In genomic region chr3R:20557415-20558105, dm6 we compare ENCODE assay signal across 1 fruit fly cellular context.
TF ChIP-seq lines count a peak whose summit lies in the region.

Gene DPCoAC (minus strand): TSS chr3R:20557667.
Gene CG5180 (plus strand): TSS chr3R:20557930.

TF ChIP-seq in whole organism, embryonic, 481 proteins besides CTCF, POLR2A, EP300 and RAD21 (continued from another document and continues in another):
- TF ChIP-seq zen (tag; optimal IDR thresholded peaks at IDR 0.05; lab: Kevin White, UChicago) = peak; percentile 65
- TF ChIP-seq Asciz (GFP tag; optimal IDR thresholded peaks at IDR 0.05; lab: Kevin White, UChicago) = no peak
- peak; percentile 62 for TF ChIP-seq fu2 (GFP tag; optimal IDR thresholded peaks at IDR 0.05; lab: Kevin White, UChicago)
- peak; percentile 78 for TF ChIP-seq zfh2 (GFP tag; optimal IDR thresholded peaks at IDR 0.05; lab: Kevin White, UChicago)
- TF ChIP-seq MTF-1 (GFP tag; optimal IDR thresholded peaks at IDR 0.05; lab: Kevin White, UChicago; ENCODE audit: borderline replicate concordance) = peak; percentile 42
- TF ChIP-seq CG30403 (GFP tag; optimal IDR thresholded peaks at IDR 0.05; lab: Kevin White, UChicago) = peak; percentile 73
- TF ChIP-seq CG34422 (GFP tag; IDR thresholded peaks at IDR 0.05; lab: Robert Waterston, UW) = peak; percentile 75
- no peak for TF ChIP-seq CG8281 (tag; optimal IDR thresholded peaks at IDR 0.05; lab: Kevin White, UChicago)
- no peak for TF ChIP-seq z (GFP tag; IDR thresholded peaks at IDR 0.05; lab: Robert Waterston, UW)
- TF ChIP-seq phol (tag; optimal IDR thresholded peaks at IDR 0.05; lab: Kevin White, UChicago) = peak; percentile 67
- no peak for TF ChIP-seq toy (GFP tag; IDR thresholded peaks at IDR 0.05; lab: Robert Waterston, UW)
- TF ChIP-seq CG14050 (GFP tag; IDR thresholded peaks at IDR 0.05; lab: Robert Waterston, UW) = peak; percentile 37; the same call in 2 of the 3 replicates
- no peak for TF ChIP-seq sqz (GFP tag; optimal IDR thresholded peaks at IDR 0.05; lab: Kevin White, UChicago)
- TF ChIP-seq yki (optimal IDR thresholded peaks at IDR 0.05; lab: Kevin White, UChicago) = no peak
- TF ChIP-seq CG15479 (GFP tag; optimal IDR thresholded peaks at IDR 0.05; lab: Kevin White, UChicago) = no peak
- peak; percentile 39 for TF ChIP-seq Usf (GFP tag; optimal IDR thresholded peaks at IDR 0.05; lab: Kevin White, UChicago)
- peak; percentile 21 for TF ChIP-seq CG7928 (GFP tag; optimal IDR thresholded peaks at IDR 0.05; lab: Kevin White, UChicago)
- TF ChIP-seq Dfd (GFP tag; optimal IDR thresholded peaks at IDR 0.05; lab: Kevin White, UChicago) = no peak
- TF ChIP-seq Atf-2 (GFP tag; optimal IDR thresholded peaks at IDR 0.05; lab: Kevin White, UChicago) = peak; percentile 39
- TF ChIP-seq CG13287 (GFP tag; IDR thresholded peaks at IDR 0.05; lab: Robert Waterston, UW; ENCODE audit: partially characterized antibody) = peak; percentile 52
- TF ChIP-seq dmrt11E (tag; optimal IDR thresholded peaks at IDR 0.05; lab: Kevin White, UChicago) = peak; percentile 22
- no peak for TF ChIP-seq CG15011 (GFP tag; optimal IDR thresholded peaks at IDR 0.05; lab: Kevin White, UChicago)
- peak; percentile 45 for TF ChIP-seq Chrac-16 (GFP tag; optimal IDR thresholded peaks at IDR 0.05; lab: Kevin White, UChicago)
- TF ChIP-seq prd (optimal IDR thresholded peaks at IDR 0.05; lab: Kevin White, UChicago) = no peak
- peak; percentile 86 for TF ChIP-seq prd (GFP tag; IDR thresholded peaks at IDR 0.05; lab: Robert Waterston, UW)
- peak; percentile 63 for TF ChIP-seq BEAF-32 (GFP tag; optimal IDR thresholded peaks at IDR 0.05; lab: Kevin White, UChicago)
- peak; percentile 30 for TF ChIP-seq onecut (GFP tag; IDR thresholded peaks at IDR 0.05; lab: Robert Waterston, UW)
- TF ChIP-seq cad (GFP tag; optimal IDR thresholded peaks at IDR 0.05; lab: Kevin White, UChicago) = no peak
- 0 out of 2 replicates have a peak, but pooled peaks have one; percentile 37 for TF ChIP-seq gt (GFP tag; IDR thresholded peaks at IDR 0.05; lab: Robert Waterston, UW)
- TF ChIP-seq D (optimal IDR thresholded peaks at IDR 0.05; lab: Kevin White, UChicago) = peak; percentile 0
- TF ChIP-seq D (GFP tag; optimal IDR thresholded peaks at IDR 0.05; lab: Kevin White, UChicago) = peak; percentile 40
- peak; percentile 53 for TF ChIP-seq CG30431 (GFP tag; optimal IDR thresholded peaks at IDR 0.05; lab: Kevin White, UChicago)
- TF ChIP-seq kni (GFP tag; optimal IDR thresholded peaks at IDR 0.05; lab: Kevin White, UChicago) = peak; percentile 47
- no peak for TF ChIP-seq CG4328 (GFP tag; optimal IDR thresholded peaks at IDR 0.05; lab: Kevin White, UChicago)
- peak; percentile 53 for TF ChIP-seq Jarid2 (GFP tag; optimal IDR thresholded peaks at IDR 0.05; lab: Kevin White, UChicago)
- no peak for TF ChIP-seq ATbp (GFP tag; optimal IDR thresholded peaks at IDR 0.05; lab: Kevin White, UChicago)
- peak; percentile 30; the same call in 1 of the 2 replicates for TF ChIP-seq Rx (GFP tag; IDR thresholded peaks at IDR 0.05; lab: Robert Waterston, UW)
- TF ChIP-seq CG4820 (GFP tag; optimal IDR thresholded peaks at IDR 0.05; lab: Kevin White, UChicago) = peak; percentile 8
- peak; percentile 53 for TF ChIP-seq Max (GFP tag; optimal IDR thresholded peaks at IDR 0.05; lab: Kevin White, UChicago)
- peak; percentile 51 for TF ChIP-seq CG16813 (GFP tag; IDR thresholded peaks at IDR 0.05; lab: Robert Waterston, UW; ENCODE audit: partially characterized antibody)
- peak; percentile 48 for TF ChIP-seq knrl (GFP tag; IDR thresholded peaks at IDR 0.05; lab: Robert Waterston, UW; ENCODE audit: partially characterized antibody)
- peak; percentile 15 for TF ChIP-seq Hand (GFP tag; optimal IDR thresholded peaks at IDR 0.05; lab: Kevin White, UChicago)
- TF ChIP-seq Sry-β (GFP tag; optimal IDR thresholded peaks at IDR 0.05; lab: Kevin White, UChicago) = peak; percentile 12
- peak; percentile 48 for TF ChIP-seq Sox102F (GFP tag; optimal IDR thresholded peaks at IDR 0.05; lab: Kevin White, UChicago)
- TF ChIP-seq Hmr (GFP tag; optimal IDR thresholded peaks at IDR 0.05; lab: Kevin White, UChicago) = peak; percentile 69
- peak; percentile 58 for TF ChIP-seq CG17612 (GFP tag; IDR thresholded peaks at IDR 0.05; lab: Robert Waterston, UW)
- TF ChIP-seq slou (GFP tag; optimal IDR thresholded peaks at IDR 0.05; lab: Kevin White, UChicago) = peak; percentile 52
- peak; percentile 1 for TF ChIP-seq CG18476 (GFP tag; optimal IDR thresholded peaks at IDR 0.05; lab: Kevin White, UChicago)
- no peak for TF ChIP-seq oc (tag; optimal IDR thresholded peaks at IDR 0.05; lab: Kevin White, UChicago)
- TF ChIP-seq tll (GFP tag; optimal IDR thresholded peaks at IDR 0.05; lab: Kevin White, UChicago) = peak in 1 of 2 experiments; percentile 12
- TF ChIP-seq HHEX (GFP tag; optimal IDR thresholded peaks at IDR 0.05; lab: Kevin White, UChicago) = peak; percentile 51
- peak; percentile 84; the same call in 1 of the 4 replicates for TF ChIP-seq chinmo (GFP tag; IDR thresholded peaks at IDR 0.05; lab: Robert Waterston, UW; ENCODE audit: partially characterized antibody)
- TF ChIP-seq Gsc (GFP tag; IDR thresholded peaks at IDR 0.05; lab: Robert Waterston, UW) = no peak
- peak; percentile 58 for TF ChIP-seq CrebB (tag; optimal IDR thresholded peaks at IDR 0.05; lab: Kevin White, UChicago)
- TF ChIP-seq ci (GFP tag; IDR thresholded peaks at IDR 0.05; lab: Robert Waterston, UW) = peak; percentile 76
- TF ChIP-seq eyg (GFP tag; optimal IDR thresholded peaks at IDR 0.05; lab: Kevin White, UChicago) = peak; percentile 10
- TF ChIP-seq Ada2b (GFP tag; IDR thresholded peaks at IDR 0.05; lab: Robert Waterston, UW) = peak; percentile 71
- TF ChIP-seq CG32767 (GFP tag; IDR thresholded peaks at IDR 0.05; lab: Robert Waterston, UW) = no peak
- peak; percentile 69 for TF ChIP-seq CG33213 (GFP tag; optimal IDR thresholded peaks at IDR 0.05; lab: Kevin White, UChicago)
- no peak for TF ChIP-seq CG12104 (GFP tag; optimal IDR thresholded peaks at IDR 0.05; lab: Kevin White, UChicago)
- peak; percentile 12 for TF ChIP-seq CG12236 (GFP tag; optimal IDR thresholded peaks at IDR 0.05; lab: Kevin White, UChicago)
- peak; percentile 74 for TF ChIP-seq CG9609 (GFP tag; optimal IDR thresholded peaks at IDR 0.05; lab: Kevin White, UChicago)
- TF ChIP-seq CG18764 (GFP tag; optimal IDR thresholded peaks at IDR 0.05; lab: Kevin White, UChicago) = peak; percentile 52
- peak; percentile 77 for TF ChIP-seq CG10543 (GFP tag; optimal IDR thresholded peaks at IDR 0.05; lab: Kevin White, UChicago)
- no peak for TF ChIP-seq YL-1 (GFP tag; optimal IDR thresholded peaks at IDR 0.05; lab: Kevin White, UChicago)
- peak; percentile 71; the same call in 2 of the 3 replicates for TF ChIP-seq CG7963 (GFP tag; IDR thresholded peaks at IDR 0.05; lab: Robert Waterston, UW; ENCODE audit: partially characterized antibody)
- peak; percentile 44 for TF ChIP-seq repo (GFP tag; optimal IDR thresholded peaks at IDR 0.05; lab: Kevin White, UChicago)
- no peak for TF ChIP-seq CG12744 (GFP tag; optimal IDR thresholded peaks at IDR 0.05; lab: Kevin White, UChicago)
- TF ChIP-seq Blimp-1 (GFP tag; optimal IDR thresholded peaks at IDR 0.05; lab: Kevin White, UChicago) = peak; percentile 7
- peak; percentile 68 for TF ChIP-seq lab (GFP tag; optimal IDR thresholded peaks at IDR 0.05; lab: Kevin White, UChicago)
- peak; percentile 77 for TF ChIP-seq sisA (GFP tag; IDR thresholded peaks at IDR 0.05; lab: Robert Waterston, UW)
- TF ChIP-seq gcm (GFP tag; optimal IDR thresholded peaks at IDR 0.05; lab: Kevin White, UChicago) = no peak
- TF ChIP-seq CG14965 (GFP tag; optimal IDR thresholded peaks at IDR 0.05; lab: Kevin White, UChicago; ENCODE audit: borderline replicate concordance) = peak; percentile 16
- peak; percentile 63 for TF ChIP-seq shn (GFP tag; optimal IDR thresholded peaks at IDR 0.05; lab: Kevin White, UChicago)
- TF ChIP-seq wdn (GFP tag; IDR thresholded peaks at IDR 0.05; lab: Robert Waterston, UW) = peak; percentile 57
- peak; percentile 59 for TF ChIP-seq CG18262 (tag; optimal IDR thresholded peaks at IDR 0.05; lab: Kevin White, UChicago)
- peak; percentile 69 for TF ChIP-seq Awh (GFP tag; IDR thresholded peaks at IDR 0.05; lab: Robert Waterston, UW)
- TF ChIP-seq her (GFP tag; optimal IDR thresholded peaks at IDR 0.05; lab: Kevin White, UChicago) = peak; percentile 51
- 0 out of 2 replicates have a peak, but pooled peaks have one; percentile 43 for TF ChIP-seq CG11696 (GFP tag; IDR thresholded peaks at IDR 0.05; lab: Robert Waterston, UW)
- peak; percentile 48 for TF ChIP-seq fd3F (GFP tag; optimal IDR thresholded peaks at IDR 0.05; lab: Kevin White, UChicago)
- peak; percentile 94 for TF ChIP-seq pzg (GFP tag; optimal IDR thresholded peaks at IDR 0.05; lab: Kevin White, UChicago)
- TF ChIP-seq CG2875 (GFP tag; optimal IDR thresholded peaks at IDR 0.05; lab: Kevin White, UChicago) = no peak
- peak; percentile 68 for TF ChIP-seq sug (tag; optimal IDR thresholded peaks at IDR 0.05; lab: Kevin White, UChicago)
- TF ChIP-seq CG3995 (GFP tag; optimal IDR thresholded peaks at IDR 0.05; lab: Kevin White, UChicago) = peak; percentile 0
- TF ChIP-seq CG1602 (GFP tag; optimal IDR thresholded peaks at IDR 0.05; lab: Kevin White, UChicago) = peak; percentile 55
- TF ChIP-seq ken (GFP tag; IDR thresholded peaks at IDR 0.05; lab: Robert Waterston, UW) = peak; percentile 75
- TF ChIP-seq CG15696 (tag; optimal IDR thresholded peaks at IDR 0.05; lab: Kevin White, UChicago) = peak; percentile 42
- TF ChIP-seq vvl (GFP tag; IDR thresholded peaks at IDR 0.05; lab: Robert Waterston, UW) = peak; percentile 80; the same call in 1 of the 2 replicates
- TF ChIP-seq CG16863 (GFP tag; optimal IDR thresholded peaks at IDR 0.05; lab: Kevin White, UChicago) = peak; percentile 51
- peak; percentile 41; the same call in 1 of the 2 replicates for TF ChIP-seq ap (GFP tag; IDR thresholded peaks at IDR 0.05; lab: Robert Waterston, UW)
- TF ChIP-seq Hr39 (optimal IDR thresholded peaks at IDR 0.05; lab: Kevin White, UChicago) = no peak
- no peak for TF ChIP-seq sd (tag; optimal IDR thresholded peaks at IDR 0.05; lab: Kevin White, UChicago)
- TF ChIP-seq Side (GFP tag; optimal IDR thresholded peaks at IDR 0.05; lab: Kevin White, UChicago) = peak; percentile 19
- peak; percentile 76 for TF ChIP-seq bbx (GFP tag; IDR thresholded peaks at IDR 0.05; lab: Robert Waterston, UW; ENCODE audit: partially characterized antibody)
- TF ChIP-seq insv (GFP tag; optimal IDR thresholded peaks at IDR 0.05; lab: Kevin White, UChicago) = no peak
- peak; percentile 50 for TF ChIP-seq unc-4 (GFP tag; IDR thresholded peaks at IDR 0.05; lab: Robert Waterston, UW; ENCODE audit: partially characterized antibody)
- TF ChIP-seq CG2120 (GFP tag; optimal IDR thresholded peaks at IDR 0.05; lab: Kevin White, UChicago) = peak; percentile 78
- peak; percentile 77 for TF ChIP-seq lilli (GFP tag; optimal IDR thresholded peaks at IDR 0.05; lab: Kevin White, UChicago)
- TF ChIP-seq Bteb2 (GFP tag; optimal IDR thresholded peaks at IDR 0.05; lab: Kevin White, UChicago) = peak; percentile 37
- peak; percentile 7 for TF ChIP-seq CG11398 (GFP tag; optimal IDR thresholded peaks at IDR 0.05; lab: Kevin White, UChicago)
- TF ChIP-seq CG8290 (GFP tag; optimal IDR thresholded peaks at IDR 0.05; lab: Kevin White, UChicago) = peak; percentile 54
- peak in 1 of 2 experiments; percentile 95 for TF ChIP-seq CG8290 (tag; optimal IDR thresholded peaks at IDR 0.05; lab: Kevin White, UChicago)
- TF ChIP-seq Mrtf (GFP tag; IDR thresholded peaks at IDR 0.05; lab: Robert Waterston, UW) = peak; percentile 71; the same call in 2 of the 3 replicates
- TF ChIP-seq p53 (GFP tag; optimal IDR thresholded peaks at IDR 0.05; lab: Kevin White, UChicago) = peak; percentile 6
- TF ChIP-seq esg (GFP tag; conservative IDR thresholded peaks at IDR 0.05; lab: Robert Waterston, UW) = peak; percentile 71
- no peak for TF ChIP-seq CG2129 (GFP tag; IDR thresholded peaks at IDR 0.05; lab: Robert Waterston, UW; ENCODE audit: partially characterized antibody)
- TF ChIP-seq CG14014 (GFP tag; IDR thresholded peaks at IDR 0.05; lab: Robert Waterston, UW) = peak; percentile 78
- TF ChIP-seq ranshi (GFP tag; IDR thresholded peaks at IDR 0.05; lab: Robert Waterston, UW) = peak; percentile 70; the same call in 1 of the 2 replicates
- TF ChIP-seq CG3065 (GFP tag; optimal IDR thresholded peaks at IDR 0.05; lab: Kevin White, UChicago) = peak; percentile 35
- TF ChIP-seq unpg (GFP tag; optimal IDR thresholded peaks at IDR 0.05; lab: Kevin White, UChicago) = peak; percentile 25
- TF ChIP-seq ac (GFP tag; optimal IDR thresholded peaks at IDR 0.05; lab: Kevin White, UChicago) = no peak
- peak; percentile 78 for TF ChIP-seq lmd (GFP tag; IDR thresholded peaks at IDR 0.05; lab: Robert Waterston, UW)
- 0 out of 3 replicates have a peak, but pooled peaks have one; percentile 47 for TF ChIP-seq gce (GFP tag; IDR thresholded peaks at IDR 0.05; lab: Robert Waterston, UW)
- no peak for TF ChIP-seq Hey (tag; optimal IDR thresholded peaks at IDR 0.05; lab: Kevin White, UChicago)
- no peak for TF ChIP-seq en (GFP tag; optimal IDR thresholded peaks at IDR 0.05; lab: Kevin White, UChicago)
- peak; percentile 1 for TF ChIP-seq schlank (tag; optimal IDR thresholded peaks at IDR 0.05; lab: Kevin White, UChicago)
- TF ChIP-seq CG7987 (GFP tag; optimal IDR thresholded peaks at IDR 0.05; lab: Kevin White, UChicago) = peak; percentile 53
- TF ChIP-seq ab (GFP tag; optimal IDR thresholded peaks at IDR 0.05; lab: Kevin White, UChicago) = peak; percentile 5
- peak; percentile 30 for TF ChIP-seq CG31388 (GFP tag; optimal IDR thresholded peaks at IDR 0.05; lab: Kevin White, UChicago)
- TF ChIP-seq GATAe (GFP tag; conservative IDR thresholded peaks at IDR 0.05; lab: Robert Waterston, UW) = 0 out of 2 replicates have a peak, but pooled peaks have one; percentile 13
- TF ChIP-seq MBD-R2 (GFP tag; IDR thresholded peaks at IDR 0.05; lab: Robert Waterston, UW) = peak; percentile 54
- peak; percentile 57; the same call in 1 of the 2 replicates for TF ChIP-seq CG6689 (GFP tag; IDR thresholded peaks at IDR 0.05; lab: Robert Waterston, UW)
- TF ChIP-seq Dip3 (GFP tag; optimal IDR thresholded peaks at IDR 0.05; lab: Kevin White, UChicago) = peak; percentile 75
- TF ChIP-seq CG42726 (GFP tag; IDR thresholded peaks at IDR 0.05; lab: Robert Waterston, UW; ENCODE audit: partially characterized antibody) = peak; percentile 56; the same call in 1 of the 2 replicates
- peak; percentile 62 for TF ChIP-seq crc (GFP tag; optimal IDR thresholded peaks at IDR 0.05; lab: Kevin White, UChicago)
- TF ChIP-seq Kr (GFP tag; optimal IDR thresholded peaks at IDR 0.05; lab: Kevin White, UChicago) = no peak
- TF ChIP-seq CG9932 (GFP tag; IDR thresholded peaks at IDR 0.05; lab: Robert Waterston, UW) = peak; percentile 91
- peak; percentile 34 for TF ChIP-seq abd-A (tag; optimal IDR thresholded peaks at IDR 0.05; lab: Kevin White, UChicago)
